Fruit fly (Drosophila melanogaster) whole organism, embryonic: Measurements from ENCODE around the gene CG12123.

Experiments
- Atf-2 ChIP-seq: fragments of 200-800 bp; sonication (Bioruptor generic); optimal IDR thresholded peaks from 2 replicates; lab custom pipeline; 2016; ENCODE audit warnings: missing biosample characterization, missing genetic modification characterization
- Blimp-1 ChIP-seq: fragments of 200-800 bp; sonication (Bioruptor generic); optimal IDR thresholded peaks from 3 replicates; lab custom pipeline; 2018; ENCODE audit warnings: missing biosample characterization, missing genetic modification characterization, mild to moderate bottlenecking, moderate library complexity, missing genetic modification reagents
- CG10431 ChIP-seq: fragments of 200-800 bp; sonication (Bioruptor generic); optimal IDR thresholded peaks from 3 replicates; lab custom pipeline; 2018; ENCODE audit warnings: missing biosample characterization, mild to moderate bottlenecking, missing genetic modification characterization
- CG11504 ChIP-seq: fragments of 200-800 bp; sonication (Bioruptor generic); optimal IDR thresholded peaks from 3 replicates; lab custom pipeline; 2019; ENCODE audit warnings: missing biosample characterization, mild to moderate bottlenecking, missing genetic modification characterization, moderate library complexity
- CG11560 ChIP-seq: fragments of 200-800 bp; sonication (Bioruptor generic); IDR thresholded peaks from 3 replicates; pipeline ENCODE4 v1.3.6; 2022; ENCODE audit warnings: missing biosample characterization, missing genetic modification characterization
- CG11695 ChIP-seq: fragments of 200-800 bp; sonication (Bioruptor generic); IDR thresholded peaks from 3 replicates; pipeline ENCODE4 v1.3.6; 2022; ENCODE audit warnings: missing biosample characterization, missing genetic modification characterization
- CG11696 ChIP-seq: fragments of 200-800 bp; sonication (Bioruptor generic); IDR thresholded peaks from 2 replicates; pipeline ENCODE4 v1.3.6; 2022; ENCODE audit warnings: missing biosample characterization, missing genetic modification characterization
- CG12236 ChIP-seq: fragments of 200-800 bp; sonication (Bioruptor generic); optimal IDR thresholded peaks from 2 replicates; lab custom pipeline; 2016; ENCODE audit warnings: missing biosample characterization, missing genetic modification characterization
- CG12659 ChIP-seq: fragments of 200-800 bp; sonication (Bioruptor generic); optimal IDR thresholded peaks from 3 replicates; lab custom pipeline; 2017; ENCODE audit warnings: mild to moderate bottlenecking, missing biosample characterization, missing genetic modification reagents, missing genetic modification characterization
- CG13296 ChIP-seq: fragments of 200-800 bp; sonication (Bioruptor generic); optimal IDR thresholded peaks from 3 replicates; lab custom pipeline; 2018; ENCODE audit warnings: missing biosample characterization, mild to moderate bottlenecking, missing genetic modification characterization
- CG13894 ChIP-seq: fragments of 200-800 bp; sonication (Bioruptor generic); optimal IDR thresholded peaks from 3 replicates; lab custom pipeline; 2018; ENCODE audit warnings: missing biosample characterization, mild to moderate bottlenecking, missing genetic modification characterization, moderate library complexity
- CG14860 ChIP-seq: fragments of 200-800 bp; sonication (Bioruptor generic); IDR thresholded peaks from 3 replicates; pipeline ENCODE4 v1.3.6; 2022; ENCODE audit warnings: missing biosample characterization, missing genetic modification characterization; ENCODE audit not compliant: partially characterized antibody
- CG16813 ChIP-seq: fragments of 200-800 bp; sonication (Bioruptor generic); IDR thresholded peaks from 3 replicates; pipeline ENCODE4 v1.3.6; 2022; ENCODE audit warnings: missing biosample characterization, missing genetic modification characterization; ENCODE audit not compliant: partially characterized antibody
- CG17361 ChIP-seq: fragments of 200-800 bp; sonication (Bioruptor generic); IDR thresholded peaks from 3 replicates; pipeline ENCODE4 v1.3.6; 2022; ENCODE audit warnings: missing biosample characterization, missing genetic modification characterization
- CG17385 ChIP-seq: fragments of 200-800 bp; sonication (Bioruptor generic); optimal IDR thresholded peaks from 3 replicates; lab custom pipeline; 2018; ENCODE audit warnings: missing biosample characterization, mild to moderate bottlenecking, missing genetic modification characterization
- CG17612 ChIP-seq: fragments of 200-800 bp; sonication (Bioruptor generic); IDR thresholded peaks from 2 replicates; pipeline ENCODE4 v1.3.6; 2022; ENCODE audit warnings: missing biosample characterization, missing genetic modification characterization
- CG17829 ChIP-seq: fragments of 200-800 bp; optimal IDR thresholded peaks from 2 replicates; lab custom pipeline; 2019; ENCODE audit warnings: missing biosample characterization, mild to moderate bottlenecking, missing genetic modification characterization, moderate library complexity
- CG32532 ChIP-seq: fragments of 200-800 bp; sonication (Bioruptor generic); IDR thresholded peaks from 2 replicates; pipeline ENCODE4 v1.3.6; 2022; ENCODE audit warnings: missing biosample characterization, missing genetic modification characterization
- CG3726 ChIP-seq: fragments of 200-800 bp; sonication (Bioruptor generic); IDR thresholded peaks from 3 replicates; pipeline ENCODE4, ENCODE4 v1.3.6; 2022; ENCODE audit warnings: missing biosample characterization, missing genetic modification characterization
- CG5953 ChIP-seq: fragments of 200-800 bp; sonication (Bioruptor generic); IDR thresholded peaks from 2 replicates; pipeline ENCODE4 v1.3.6; 2022; ENCODE audit warnings: missing biosample characterization, missing genetic modification characterization
- CG7357 ChIP-seq: fragments of 200-800 bp; sonication (Bioruptor generic); IDR thresholded peaks from 3 replicates; pipeline ENCODE4 v1.3.6; 2022; ENCODE audit warnings: missing biosample characterization, missing genetic modification characterization
- CG9797 ChIP-seq: fragments of 200-800 bp; sonication (Bioruptor generic); optimal IDR thresholded peaks from 3 replicates; lab custom pipeline; 2018; ENCODE audit warnings: missing biosample characterization, mild to moderate bottlenecking, missing genetic modification characterization
- Lpt ChIP-seq: fragments of >200 bp; optimal IDR thresholded peaks from 2 replicates; lab custom pipeline; 2018; ENCODE audit warnings: missing biosample characterization, missing genetic modification characterization
- MESR4 ChIP-seq: fragments of 200-800 bp; sonication (Bioruptor generic); optimal IDR thresholded peaks from 2 replicates; lab custom pipeline; 2018; ENCODE audit warnings: missing biosample characterization, mild to moderate bottlenecking, missing genetic modification characterization, moderate library complexity
- Mrtf ChIP-seq: fragments of 200-800 bp; sonication (Bioruptor generic); IDR thresholded peaks from 3 replicates; pipeline ENCODE4 v1.3.6; 2022; ENCODE audit warnings: missing biosample characterization, missing genetic modification characterization
- Sox100B ChIP-seq: fragments of 200-800 bp; sonication (Bioruptor generic); optimal IDR thresholded peaks from 3 replicates; lab custom pipeline; 2018; ENCODE audit warnings: missing biosample characterization, mild to moderate bottlenecking, missing genetic modification characterization
- Spps ChIP-seq: fragments of 200-800 bp; sonication (Bioruptor generic); optimal IDR thresholded peaks from 2 replicates; lab custom pipeline; 2018; ENCODE audit warnings: missing biosample characterization, mild to moderate bottlenecking, missing genetic modification characterization
- Sry-δ ChIP-seq: fragments of 200-800 bp; sonication (Bioruptor generic); optimal IDR thresholded peaks from 2 replicates; lab custom pipeline; 2016; ENCODE audit warnings: missing biosample characterization, missing genetic modification characterization
- Tbp ChIP-seq: fragments of >200 bp; optimal IDR thresholded peaks from 2 replicates; lab custom pipeline; 2018; ENCODE audit warnings: missing biosample characterization, missing genetic modification characterization
- Xrp1 ChIP-seq: fragments of 200-800 bp; sonication (Bioruptor generic); IDR thresholded peaks from 2 replicates; pipeline ENCODE4 v1.3.6; 2022; ENCODE audit warnings: missing biosample characterization, missing genetic modification characterization
- ac ChIP-seq: fragments of 200-800 bp; sonication (Bioruptor generic); optimal IDR thresholded peaks from 3 replicates; lab custom pipeline; 2017; ENCODE audit warnings: missing biosample characterization, mild to moderate bottlenecking, missing genetic modification characterization
- bowl ChIP-seq: fragments of 200-800 bp; sonication (Bioruptor generic); IDR thresholded peaks from 2 replicates; pipeline ENCODE4 v1.3.6; 2022; ENCODE audit warnings: missing biosample characterization, missing genetic modification characterization
- bsh ChIP-seq, 2 experiments: fragments of 200-800 bp; sonication (Bioruptor generic); optimal IDR thresholded peaks; 2 replicates each; lab custom pipeline; 2017 to 2018; ENCODE audit warnings: mild to moderate bottlenecking in 2 of 2, missing biosample characterization in 2 of 2, missing genetic modification characterization in 2 of 2, moderate library complexity in 1 of 2
- danr ChIP-seq: fragments of 200-800 bp; sonication (Bioruptor generic); IDR thresholded peaks from 2 replicates; pipeline ENCODE4 v1.3.6; 2022; ENCODE audit warnings: missing biosample characterization, missing genetic modification characterization
- disco-r ChIP-seq: fragments of 200-800 bp; sonication (Bioruptor generic); optimal IDR thresholded peaks from 2 replicates; lab custom pipeline; 2016; ENCODE audit warnings: missing biosample characterization, missing genetic modification characterization
- dm ChIP-seq: fragments of 200-800 bp; sonication (Bioruptor generic); optimal IDR thresholded peaks from 3 replicates; lab custom pipeline; 2016; ENCODE audit warnings: missing biosample characterization, missing genetic modification characterization
- fd96Cb ChIP-seq: fragments of 200-800 bp; sonication (Bioruptor generic); optimal IDR thresholded peaks from 2 replicates; lab custom pipeline; 2018; ENCODE audit warnings: missing biosample characterization, mild to moderate bottlenecking, missing genetic modification characterization, moderate library complexity
- inv ChIP-seq: fragments of 200-800 bp; sonication (Bioruptor generic); IDR thresholded peaks from 2 replicates; pipeline ENCODE4 v1.3.6; 2022; ENCODE audit warnings: missing biosample characterization, missing genetic modification characterization; ENCODE audit not compliant: partially characterized antibody
- klu ChIP-seq: fragments of 200-800 bp; sonication (Bioruptor generic); IDR thresholded peaks from 2 replicates; pipeline ENCODE4 v1.3.6; 2022; ENCODE audit warnings: missing biosample characterization, missing genetic modification characterization
- mam ChIP-seq: fragments of 200-800 bp; sonication (Bioruptor generic); optimal IDR thresholded peaks from 3 replicates; lab custom pipeline; 2016; ENCODE audit warnings: missing biosample characterization, missing genetic modification characterization
- nom ChIP-seq: fragments of 200-800 bp; sonication (Bioruptor generic); optimal IDR thresholded peaks from 2 replicates; lab custom pipeline; 2017; ENCODE audit warnings: missing biosample characterization, missing genetic modification characterization, mild to moderate bottlenecking, moderate library complexity, missing genetic modification reagents
- pnt ChIP-seq: fragments of 200-800 bp; sonication (Bioruptor generic); optimal IDR thresholded peaks from 3 replicates; lab custom pipeline; 2016; ENCODE audit warnings: missing biosample characterization, missing genetic modification characterization
- row ChIP-seq: fragments of 200-800 bp; sonication (Bioruptor generic); IDR thresholded peaks from 3 replicates; pipeline ENCODE4 v1.3.6; 2022; ENCODE audit warnings: missing biosample characterization, missing genetic modification characterization
- sc ChIP-seq, 3 experiments: fragments of >200 bp in 2 of 3; fragments of 200-800 bp in 1 of 3; sonication (Bioruptor generic) in 1 of 3; optimal IDR thresholded peaks; 2 replicates in 2 of 3; 3 replicates in 1 of 3; lab custom pipeline; 2017; ENCODE audit warnings: mild to moderate bottlenecking in 1 of 3, missing biosample characterization in 1 of 3, missing genetic modification characterization in 1 of 3, missing genetic modification reagents in 1 of 3
- sens ChIP-seq: fragments of 200-800 bp; sonication (Bioruptor generic); peaks from one replicate; lab custom pipeline; 2016; ENCODE audit warnings: missing biosample characterization, missing genetic modification characterization
- sima ChIP-seq: fragments of 200-800 bp; sonication (Bioruptor generic); optimal IDR thresholded peaks from 2 replicates; lab custom pipeline; 2016; ENCODE audit warnings: missing biosample characterization, missing genetic modification characterization
- sr ChIP-seq: fragments of 200-800 bp; sonication (Bioruptor generic); IDR thresholded peaks from 3 replicates; pipeline ENCODE4 v1.3.6; 2022; ENCODE audit warnings: missing biosample characterization, missing genetic modification characterization
- stwl ChIP-seq: fragments of 200-800 bp; sonication (Bioruptor generic); optimal IDR thresholded peaks from 3 replicates; lab custom pipeline; 2018; ENCODE audit warnings: missing biosample characterization, mild to moderate bottlenecking, missing genetic modification characterization, moderate library complexity
- tio ChIP-seq: fragments of 200-800 bp; sonication (Bioruptor generic); optimal IDR thresholded peaks from 2 replicates; lab custom pipeline; 2017; ENCODE audit warnings: missing biosample characterization, missing genetic modification characterization, inconsistent platforms
- zf30C ChIP-seq: fragments of 200-800 bp; sonication (Bioruptor generic); optimal IDR thresholded peaks from 3 replicates; lab custom pipeline; 2018; ENCODE audit warnings: missing biosample characterization, mild to moderate bottlenecking, missing genetic modification characterization

Gene CG12123

dm6 chrX:8460232-8460631 lies 18.1 kb upstream of the CG12123 start:
- TF ChIP-seq sima (no peak), tio (peak; percentile 4), MESR4 (no peak), CG17829 (tag; lab: Kevin White, UChicago) (no peak), Xrp1 (0 out of 2 replicates have a peak, but pooled peaks have one; percentile 22), Mrtf (GFP tag; lab: Robert Waterston, UW) (0 out of 3 replicates have a peak, but pooled peaks have one; percentile 34), sens (GFP tag; lab: Kevin White, UChicago) (peak; percentile 21), row (GFP tag; lab: Robert Waterston, UW) (0 out of 3 replicates have a peak, but pooled peaks have one; percentile 17), danr (no peak), CG12659 (no peak), CG14860 (GFP tag; lab: Robert Waterston, UW) (no peak), Atf-2 (GFP tag; lab: Kevin White, UChicago) (no peak), CG32532 (GFP tag; lab: Robert Waterston, UW) (no peak), CG11696 (GFP tag; lab: Robert Waterston, UW) (peak; percentile 64), CG3726 (GFP tag; lab: Robert Waterston, UW) (no peak), inv (GFP tag; lab: Robert Waterston, UW) (no peak), bowl (no peak), stwl (tag; lab: Kevin White, UChicago) (no peak), disco-r (GFP tag; lab: Kevin White, UChicago) (no peak), zf30C (peak; percentile 17)
- TF ChIP-seq, all 482 proteins: peak for 7

DNA sequence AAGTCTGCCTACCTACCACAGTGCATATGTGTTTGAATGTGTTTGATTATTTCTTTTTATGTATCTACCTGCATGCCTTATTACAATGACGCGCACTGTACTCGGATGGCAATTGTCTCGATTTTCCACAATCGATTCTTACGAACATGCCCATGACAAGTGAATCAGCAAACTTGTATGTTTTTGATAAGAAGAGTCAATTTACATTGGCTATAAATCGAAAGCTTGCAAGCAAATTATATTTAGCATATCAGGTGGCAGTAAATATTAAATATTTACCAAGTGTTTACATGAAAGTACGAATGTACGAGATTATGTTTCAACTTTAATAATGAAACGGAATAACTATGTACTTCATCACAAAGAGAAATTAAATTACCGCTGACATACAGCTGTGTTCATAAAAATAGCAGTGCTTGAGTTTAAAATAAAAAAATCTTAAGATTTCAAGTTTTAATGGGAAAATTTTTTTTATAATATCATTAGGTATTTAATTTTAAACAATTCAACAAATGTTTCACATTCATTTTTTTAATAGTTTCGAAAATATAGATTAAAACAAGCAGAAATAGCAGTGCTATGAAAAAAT lies 17.4 kb upstream of the CG12123 start:
- no peak for TF ChIP-seq CG13296
- peak; percentile 54; the same call in 1 of the 2 replicates for TF ChIP-seq CG11696 (GFP tag; lab: Robert Waterston, UW)
- peak; percentile 54 for TF ChIP-seq nom (GFP tag; lab: Kevin White, UChicago)
- TF ChIP-seq CG17612 (GFP tag; lab: Robert Waterston, UW), result no peak
- TF ChIP-seq CG16813 (GFP tag; lab: Robert Waterston, UW), result no peak
- peak in 1 of 2 experiments; percentile 19 for TF ChIP-seq bsh (GFP tag; optimal IDR thresholded peaks at IDR 0.05; lab: Kevin White, UChicago)
- no peak for TF ChIP-seq CG5953 (GFP tag; lab: Robert Waterston, UW)
- TF ChIP-seq CG11695 (GFP tag; lab: Robert Waterston, UW), result 0 out of 3 replicates have a peak, but pooled peaks have one; percentile 29
- TF ChIP-seq ac, result no peak
- no peak for TF ChIP-seq CG9797 (GFP tag; lab: Kevin White, UChicago)
- no peak for TF ChIP-seq sr (GFP tag; lab: Robert Waterston, UW)
- peak; percentile 5 for TF ChIP-seq Blimp-1
- no peak for TF ChIP-seq Tbp (GFP tag; lab: Kevin White, UChicago)
- TF ChIP-seq Lpt (GFP tag; lab: Kevin White, UChicago), result no peak
- TF ChIP-seq Sox100B (GFP tag; lab: Kevin White, UChicago), result no peak
- no peak for TF ChIP-seq dm (GFP tag; lab: Kevin White, UChicago)
- no peak for TF ChIP-seq Sry-δ (GFP tag; lab: Kevin White, UChicago)
- no peak for TF ChIP-seq CG10431 (GFP tag; lab: Kevin White, UChicago)
- no peak for TF ChIP-seq mam (GFP tag; lab: Kevin White, UChicago)
- TF ChIP-seq CG11504 (tag; lab: Kevin White, UChicago), result peak; percentile 9
- no peak for TF ChIP-seq CG12236
- no peak for TF ChIP-seq sc (optimal IDR thresholded peaks at IDR 0.05; lab: Kevin White, UChicago)
- no peak for TF ChIP-seq sc (GFP tag; optimal IDR thresholded peaks at IDR 0.05; lab: Kevin White, UChicago)
- TF ChIP-seq CG11560, result no peak
- no peak for TF ChIP-seq Spps (tag; lab: Kevin White, UChicago)
- TF ChIP-seq CG17385, result no peak
- no peak for TF ChIP-seq CG17361 (GFP tag; lab: Robert Waterston, UW)
- TF ChIP-seq CG13894 (tag; lab: Kevin White, UChicago), result no peak
- no peak for TF ChIP-seq CG7357
- no peak for TF ChIP-seq pnt (GFP tag; lab: Kevin White, UChicago)
- no peak for TF ChIP-seq klu (GFP tag; lab: Robert Waterston, UW)
- no peak for TF ChIP-seq fd96Cb (tag; lab: Kevin White, UChicago)
